Worm (Caenorhabditis elegans) whole organism, mixed stage, embryonic: ENCODE measurements around the gene T11G6.3.

ENCODE experiments used
- M03D4.4 ChIP-seq: sonication (generic microtip); optimal IDR thresholded peaks from 2 replicates; lab custom pipeline; 2017; ENCODE audit warnings: mild to moderate bottlenecking, missing genetic modification characterization, missing compliant biosample characterization
- bed-3 ChIP-seq: fragments of 200-800 bp; sonication (Bioruptor generic); optimal IDR thresholded peaks from 3 replicates; lab custom pipeline; 2018; ENCODE audit warnings: mild to moderate bottlenecking, missing genetic modification characterization, moderate library complexity, missing compliant biosample characterization
- blmp-1 ChIP-seq: fragments of 150-350 bp; optimal IDR thresholded peaks from 2 replicates; lab custom pipeline; 2014; ENCODE audit warnings: missing biosample characterization, missing genetic modification characterization
- ceh-39 ChIP-seq: fragments of 150-350 bp; optimal IDR thresholded peaks from 2 replicates; lab custom pipeline; 2014; ENCODE audit warnings: missing biosample characterization, missing genetic modification characterization
- ceh-83 ChIP-seq: fragments of 200-800 bp; sonication (Bioruptor generic); optimal IDR thresholded peaks from 2 replicates; lab custom pipeline; 2018; ENCODE audit warnings: mild to moderate bottlenecking, missing genetic modification characterization, missing compliant biosample characterization
- ces-1 ChIP-seq: fragments of 150-350 bp; optimal IDR thresholded peaks from 2 replicates; lab custom pipeline; 2014; ENCODE audit warnings: missing biosample characterization, missing genetic modification reagents, missing genetic modification characterization
- cnd-1 ChIP-seq: fragments of 200-800 bp; sonication (Bioruptor generic); optimal IDR thresholded peaks from 2 replicates; lab custom pipeline; 2018; ENCODE audit warnings: mild to moderate bottlenecking, missing genetic modification characterization, missing compliant biosample characterization
- drap-1 ChIP-seq: fragments of 200-800 bp; sonication (Bioruptor generic); optimal IDR thresholded peaks from 3 replicates; lab custom pipeline; 2018; ENCODE audit warnings: mild to moderate bottlenecking, missing genetic modification characterization, missing compliant biosample characterization
- elt-1 ChIP-seq: sonication (generic microtip); optimal IDR thresholded peaks from 2 replicates; lab custom pipeline; 2017; ENCODE audit warnings: missing genetic modification characterization, mild to moderate bottlenecking, missing compliant biosample characterization, antibody characterized with exemption, moderate library complexity, borderline replicate concordance; ENCODE audit not compliant: insufficient read depth
- elt-3 ChIP-seq: fragments of 150-350 bp; optimal IDR thresholded peaks from 2 replicates; lab custom pipeline; 2014; ENCODE audit warnings: missing biosample characterization, missing genetic modification characterization
- flh-1 ChIP-seq: fragments of 200-800 bp; sonication (Bioruptor generic); optimal IDR thresholded peaks from 2 replicates; lab custom pipeline; 2018; ENCODE audit warnings: mild to moderate bottlenecking, missing genetic modification characterization, moderate library complexity, missing compliant biosample characterization
- hlh-1 ChIP-seq: fragments of 150-350 bp; optimal IDR thresholded peaks from 2 replicates; lab custom pipeline; 2014; ENCODE audit warnings: missing biosample characterization, missing genetic modification reagents, missing genetic modification characterization
- lin-13 ChIP-seq: fragments of 150-350 bp; optimal IDR thresholded peaks from 2 replicates; lab custom pipeline; 2014; ENCODE audit warnings: missing biosample characterization, missing genetic modification characterization
- lin-32 ChIP-seq: fragments of 200-800 bp; sonication (Bioruptor generic); optimal IDR thresholded peaks from 2 replicates; lab custom pipeline; 2018; ENCODE audit warnings: mild to moderate bottlenecking, missing genetic modification characterization, missing compliant biosample characterization
- lsy-2 ChIP-seq: fragments of 150-350 bp; optimal IDR thresholded peaks from 2 replicates; lab custom pipeline; 2014; ENCODE audit warnings: missing biosample characterization, missing genetic modification characterization
- mab-5 ChIP-seq: fragments of 150-350 bp; optimal IDR thresholded peaks from 2 replicates; lab custom pipeline; 2014; ENCODE audit warnings: missing biosample characterization, missing genetic modification characterization
- mep-1 ChIP-seq: fragments of 150-350 bp; optimal IDR thresholded peaks from 2 replicates; lab custom pipeline; 2017; ENCODE audit warnings: missing biosample characterization, missing genetic modification reagents, missing genetic modification characterization, inconsistent platforms
- mls-2 ChIP-seq: sonication (generic microtip); optimal IDR thresholded peaks from 2 replicates; lab custom pipeline; 2016; ENCODE audit warnings: mild to moderate bottlenecking, missing genetic modification characterization, moderate library complexity, missing compliant biosample characterization
- nhr-12 ChIP-seq: fragments of 150-350 bp; optimal IDR thresholded peaks from 2 replicates; lab custom pipeline; 2014; ENCODE audit warnings: missing biosample characterization, missing genetic modification characterization
- nhr-2 ChIP-seq: fragments of 150-350 bp; optimal IDR thresholded peaks from 2 replicates; lab custom pipeline; 2014; ENCODE audit warnings: missing biosample characterization, missing genetic modification characterization
- nhr-237 ChIP-seq: fragments of 150-350 bp; optimal IDR thresholded peaks from 2 replicates; lab custom pipeline; 2014; ENCODE audit warnings: missing biosample characterization, missing genetic modification characterization
- nhr-28 ChIP-seq: fragments of 150-350 bp; optimal IDR thresholded peaks from 2 replicates; lab custom pipeline; 2014; ENCODE audit warnings: missing biosample characterization, missing genetic modification characterization
- nhr-76 ChIP-seq: sonication (generic microtip); optimal IDR thresholded peaks from 2 replicates; lab custom pipeline; 2017; ENCODE audit warnings: missing biosample characterization, missing genetic modification characterization
- snpc-4 ChIP-seq: fragments of 150-350 bp; optimal IDR thresholded peaks from 2 replicates; lab custom pipeline; 2014; ENCODE audit warnings: missing biosample characterization, missing genetic modification characterization
- sptf-1 ChIP-seq: sonication (generic microtip); optimal IDR thresholded peaks from 2 replicates; lab custom pipeline; 2017; ENCODE audit warnings: mild to moderate bottlenecking, missing genetic modification characterization, moderate library complexity, missing compliant biosample characterization
- tbx-8 ChIP-seq: fragments of 200-800 bp; sonication (Bioruptor generic); optimal IDR thresholded peaks from 2 replicates; lab custom pipeline; 2018; ENCODE audit warnings: mild to moderate bottlenecking, missing genetic modification characterization, moderate library complexity, missing compliant biosample characterization
- unc-39 ChIP-seq: fragments of 150-350 bp; optimal IDR thresholded peaks from 2 replicates; lab custom pipeline; 2014; ENCODE audit warnings: missing biosample characterization, missing genetic modification characterization
- unc-62 ChIP-seq: fragments of 150-350 bp; optimal IDR thresholded peaks from 2 replicates; lab custom pipeline; 2014; ENCODE audit warnings: missing biosample characterization, missing genetic modification reagents, missing genetic modification characterization

Gene T11G6.3

DNA sequence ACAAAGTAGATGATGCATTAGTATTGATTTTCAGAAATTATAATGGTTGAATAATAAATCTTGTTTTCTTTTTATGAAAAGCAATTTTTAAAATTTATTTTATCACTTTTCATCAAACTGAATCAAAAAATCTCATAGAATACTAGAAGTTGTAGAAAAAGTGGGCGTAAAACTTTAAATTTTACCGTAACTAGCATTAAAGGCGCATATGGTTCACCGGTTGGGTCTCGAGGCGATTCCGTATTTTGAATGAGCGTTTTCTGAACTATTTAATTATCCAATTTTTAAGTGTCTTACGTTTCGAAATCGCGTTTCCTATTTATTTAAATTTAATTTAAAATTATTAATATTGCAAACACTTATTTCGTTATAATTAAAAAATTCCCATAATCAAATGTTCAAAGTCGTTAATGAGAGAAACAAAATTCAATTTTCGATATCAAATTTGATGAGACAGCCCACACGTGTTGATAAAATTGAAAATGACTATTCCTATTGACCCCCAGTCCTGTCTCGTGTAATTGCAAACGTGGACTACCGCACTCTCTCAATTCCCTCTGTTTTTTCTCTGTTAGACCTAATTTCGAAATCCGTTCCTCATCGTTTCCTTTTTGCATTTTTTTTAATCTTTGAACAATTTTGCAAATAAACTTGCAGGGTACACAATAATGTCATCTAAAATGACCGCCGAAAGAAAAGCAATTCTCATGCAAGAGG lies 3.4 kb upstream of the T11G6.3 start, which contains the start of the genes T11G6.2 and hars-1:
T11G6.2 (minus strand) TSS at position 197 of the 717 bp plus-strand sequence.
hars-1 (plus strand) TSS at position 658 of the 717 bp plus-strand sequence.
- TF ChIP-seq elt-3 (tag; lab: Kevin White, UChicago) (no peak), elt-1 (tag; lab: Kevin White, UChicago) (no peak), sptf-1 (tag; lab: Kevin White, UChicago) (no peak), nhr-28 (tag; lab: Kevin White, UChicago) (no peak), mls-2 (tag; lab: Kevin White, UChicago) (no peak), bed-3 (GFP tag; lab: Kevin White, UChicago) (no peak), nhr-12 (tag; lab: Kevin White, UChicago) (no peak), ceh-83 (no peak), tbx-8 (GFP tag; lab: Kevin White, UChicago) (no peak), mep-1 (tag; lab: Kevin White, UChicago) (no peak), unc-39 (tag; lab: Kevin White, UChicago) (no peak), lsy-2 (no peak), blmp-1 (no peak)

DNA sequence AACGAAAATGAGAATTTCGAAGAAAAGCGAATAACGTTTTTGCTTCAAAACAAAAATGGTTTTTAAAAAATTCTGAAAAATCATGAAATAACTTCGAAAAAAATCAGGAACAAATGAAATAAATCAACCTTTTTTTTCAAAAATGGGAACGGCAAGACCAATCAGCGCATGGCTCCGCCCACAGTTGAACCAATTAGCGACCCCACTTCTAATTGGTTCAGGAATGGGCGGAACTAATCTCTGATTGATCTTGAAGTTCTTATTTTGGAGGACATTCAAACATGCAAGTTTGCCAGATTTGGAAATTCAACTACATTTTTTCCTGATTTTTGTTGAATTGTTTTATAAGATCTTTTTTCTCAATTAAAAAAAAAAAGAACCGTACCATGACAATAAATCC lies 909 bp upstream of the T11G6.3 start:
- TF ChIP-seq blmp-1 (no peak), tbx-8 (GFP tag; lab: Kevin White, UChicago) (no peak), unc-39 (tag; lab: Kevin White, UChicago) (no peak), cnd-1 (no peak), mep-1 (tag; lab: Kevin White, UChicago) (no peak), nhr-12 (tag; lab: Kevin White, UChicago) (no peak), flh-1 (GFP tag; lab: Kevin White, UChicago) (no peak), ceh-39 (tag; lab: Kevin White, UChicago) (no peak), hlh-1 (tag; lab: Kevin White, UChicago) (no peak), M03D4.4 (tag; lab: Kevin White, UChicago) (no peak), nhr-28 (tag; lab: Kevin White, UChicago) (no peak)
- TF ChIP-seq, all 35 proteins: peak for 0

DNA sequence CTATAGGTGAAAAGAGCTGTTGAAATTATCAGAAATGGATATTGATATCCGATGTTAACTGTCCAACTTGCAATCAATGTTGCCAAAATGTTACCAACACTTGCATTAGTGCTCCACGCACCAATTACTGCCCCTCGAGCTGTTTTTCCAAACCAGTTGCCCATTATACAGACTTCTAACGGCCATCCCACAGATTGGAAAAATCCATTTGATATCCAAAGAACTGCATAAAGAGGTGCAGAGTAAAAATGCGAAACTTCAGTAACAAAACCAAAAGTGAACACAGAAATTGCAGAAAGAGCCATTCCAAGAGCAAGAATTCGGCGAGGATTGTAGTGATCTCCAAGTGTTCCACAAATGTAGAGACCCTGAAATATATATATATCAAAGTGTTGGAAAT lies 995 bp downstream of the T11G6.3 start:
- no peak for TF ChIP-seq nhr-76 (tag; lab: Kevin White, UChicago)
- no peak for TF ChIP-seq lsy-2
- TF ChIP-seq mab-5 (tag; lab: Kevin White, UChicago): no peak
- TF ChIP-seq tbx-8 (GFP tag; lab: Kevin White, UChicago): no peak
- TF ChIP-seq elt-3 (tag; lab: Kevin White, UChicago): no peak
- no peak for TF ChIP-seq lin-13
- no peak for TF ChIP-seq snpc-4 (tag; lab: Kevin White, UChicago)
- no peak for TF ChIP-seq drap-1
- no peak for TF ChIP-seq nhr-237 (tag; lab: Kevin White, UChicago)
- TF ChIP-seq flh-1 (GFP tag; lab: Kevin White, UChicago): no peak
- TF ChIP-seq ces-1 (GFP tag; lab: Kevin White, UChicago): no peak
- TF ChIP-seq mep-1 (tag; lab: Kevin White, UChicago): no peak
- TF ChIP-seq bed-3 (GFP tag; lab: Kevin White, UChicago): no peak
- TF ChIP-seq mls-2 (tag; lab: Kevin White, UChicago): no peak
- no peak for TF ChIP-seq unc-62 (GFP tag; lab: Kevin White, UChicago)

DNA sequence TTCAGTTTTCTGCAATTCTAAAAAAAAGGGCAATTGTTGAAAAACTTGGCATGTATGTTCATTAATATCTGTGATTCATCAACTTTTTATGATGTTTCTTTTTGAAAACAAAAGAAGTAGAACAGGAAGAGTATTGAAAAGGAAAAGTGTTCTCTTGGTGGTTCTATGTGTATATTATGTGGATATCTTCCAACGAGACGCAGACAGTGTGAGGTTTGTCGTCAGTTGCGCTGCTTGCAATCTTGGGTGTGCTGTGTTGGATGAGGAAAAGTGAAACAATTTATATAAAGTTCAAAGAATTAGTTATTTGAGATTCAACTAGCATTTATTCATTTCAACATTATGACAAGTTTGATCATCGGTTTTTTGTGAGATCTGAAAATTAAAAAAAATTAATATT lies 2.6 kb downstream of the T11G6.3 start:
- TF ChIP-seq nhr-2 (tag; lab: Kevin White, UChicago) (no peak), lin-32 (GFP tag; lab: Kevin White, UChicago) (no peak), hlh-1 (tag; lab: Kevin White, UChicago) (peak; percentile 77)

DNA sequence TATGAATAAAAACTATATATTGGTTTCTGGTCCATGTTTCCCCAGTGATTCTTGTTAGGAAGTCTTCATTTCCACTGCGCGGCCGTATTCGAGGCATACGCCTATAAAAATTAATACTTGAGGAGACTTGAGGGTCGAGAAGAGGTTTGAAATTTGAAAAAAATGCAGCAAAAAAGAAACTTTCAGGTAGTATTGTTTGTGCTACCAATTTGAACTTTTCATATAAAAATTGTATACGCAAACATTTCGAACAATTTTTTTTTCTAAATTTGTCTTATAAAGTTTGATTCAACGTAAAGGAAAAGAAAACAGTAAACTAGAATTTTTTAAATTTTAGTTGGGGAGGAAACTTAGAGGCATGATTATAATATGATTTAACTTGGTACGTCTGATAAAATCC lies 3.2 kb downstream of the T11G6.3 start, which contains the start of gene T11G6.4:
T11G6.4 (minus strand) TSS at position 101 of the 400 bp plus-strand sequence.
- TF ChIP-seq sptf-1 (tag; lab: Kevin White, UChicago) (no peak), M03D4.4 (tag; lab: Kevin White, UChicago) (no peak), hlh-1 (tag; lab: Kevin White, UChicago) (no peak), elt-1 (tag; lab: Kevin White, UChicago) (no peak), bed-3 (GFP tag; lab: Kevin White, UChicago) (no peak)
